Worm (Caenorhabditis elegans): ENCODE results near the gene txdc-12.2.

- no peak for TF ChIP-seq R02D3.7 (tag; optimal IDR thresholded peaks at IDR 0.05)
- no peak for TF ChIP-seq ztf-11 (tag; optimal IDR thresholded peaks at IDR 0.05)
- TF ChIP-seq blmp-1 (tag; optimal IDR thresholded peaks at IDR 0.05; ENCODE audit: insufficient read depth), result no peak
- no peak for TF ChIP-seq unc-39 (tag; optimal IDR thresholded peaks at IDR 0.05)
Observed at ce11 chrX:2050212-2050611, 24.0 kb upstream of the txdc-12.2 start.

All from whole organism, L2 larva.